Worm (Caenorhabditis elegans): ENCODE data around the gene ooc-5.

DNA sequence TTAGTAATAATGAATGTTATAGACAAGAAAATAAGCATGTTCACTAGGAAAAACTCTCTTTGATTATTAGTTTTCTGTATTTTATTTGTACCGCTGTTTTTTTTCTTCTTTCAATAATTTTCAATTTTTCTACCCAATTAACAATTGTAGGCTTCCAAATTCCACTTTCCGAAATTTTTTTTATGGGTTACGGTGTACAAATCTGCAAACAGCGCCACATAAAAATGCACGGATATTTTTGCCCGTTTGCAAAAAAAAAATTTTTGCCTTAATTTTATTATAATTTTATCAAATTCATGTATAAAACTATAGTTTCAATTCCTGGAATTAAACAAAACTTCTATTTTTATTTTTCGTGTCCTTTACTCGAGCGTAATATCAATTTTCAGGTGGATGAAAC lies at the start of gene ooc-5:
- TF ChIP-seq sptf-1 (tag; optimal IDR thresholded peaks at IDR 0.05), result no peak
- TF ChIP-seq elt-3 (tag; optimal IDR thresholded peaks at IDR 0.05), result no peak
- no peak for TF ChIP-seq blmp-1 (tag; optimal IDR thresholded peaks at IDR 0.05)
- no peak for TF ChIP-seq mab-5 (tag; optimal IDR thresholded peaks at IDR 0.05)
- TF ChIP-seq nhr-12 (tag; optimal IDR thresholded peaks at IDR 0.05), result no peak

Data from whole organism, mixed stage, embryonic.